Worm (Caenorhabditis elegans): ENCODE measurements around the gene D2085.7.

DNA sequence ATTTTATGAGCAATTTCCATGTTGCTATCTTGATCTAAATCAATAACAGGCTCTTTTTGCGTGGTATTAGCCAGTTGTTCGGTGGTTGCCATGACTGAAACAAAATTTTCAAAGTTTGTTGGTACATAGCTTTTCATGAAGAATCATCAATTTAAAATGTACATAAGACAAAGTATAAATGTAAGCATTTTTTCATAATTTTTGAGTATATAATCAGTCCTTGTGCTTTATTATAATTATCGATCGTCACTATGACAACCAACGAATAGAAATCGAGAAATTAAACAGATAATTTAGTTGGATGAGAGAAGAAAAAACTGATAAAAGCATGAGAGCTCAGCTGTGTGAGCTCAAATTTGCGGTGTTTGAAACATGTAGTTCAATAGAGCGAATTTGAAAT, 19.3 kb upstream of the D2085.7 start, which contains the start of gene T22C8.3:
- TF ChIP-seq W03F9.2 (tag; optimal IDR thresholded peaks at IDR 0.05) (no peak), him-1 (tag; optimal IDR thresholded peaks at IDR 0.05) (no peak), dao-5 (tag; optimal IDR thresholded peaks at IDR 0.05) (no peak)
